Worm (Caenorhabditis elegans): ENCODE results near the gene ilys-2.

Gene ilys-2

DNA sequence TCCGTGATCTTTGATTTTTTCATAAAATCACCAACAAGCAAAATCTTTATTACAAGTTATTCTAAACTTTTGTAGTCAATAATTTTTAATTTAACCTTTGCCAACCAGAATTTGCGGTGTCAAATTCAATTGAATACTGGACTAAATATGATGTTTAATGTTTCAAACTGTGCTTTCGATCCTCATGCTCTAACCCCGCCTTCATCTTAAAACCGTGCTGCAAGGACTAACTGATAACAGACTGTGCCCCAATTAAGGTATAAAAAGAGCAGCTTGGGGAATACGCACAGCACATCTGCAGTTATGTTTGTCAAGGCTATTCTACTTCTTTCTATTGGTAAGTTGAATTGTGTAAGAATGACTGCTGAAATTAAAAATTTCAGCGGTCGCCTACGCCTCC, at the start of gene ilys-2:
Gene ilys-2 (plus strand): TSS at position 301 of the 400 bp plus-strand sequence.
- TF ChIP-seq nhr-41 (GFP tag; IDR thresholded peaks at IDR 0.05) (no peak), daf-8 (GFP tag; IDR thresholded peaks at IDR 0.05) (no peak)

- no peak for TF ChIP-seq nhr-42 (GFP tag; IDR thresholded peaks at IDR 0.05)
- TF ChIP-seq mxl-2 (GFP tag; conservative IDR thresholded peaks at IDR 0.05) = no peak
- TF ChIP-seq fos-1 (tag; optimal IDR thresholded peaks at IDR 0.05) = no peak
- no peak for TF ChIP-seq spr-3 (GFP tag; optimal IDR thresholded peaks at IDR 0.05)
- no peak for TF ChIP-seq daf-16 (GFP tag; optimal IDR thresholded peaks at IDR 0.05)
- TF ChIP-seq daf-16 (tag; optimal IDR thresholded peaks at IDR 0.05) = no peak
- no peak for TF ChIP-seq dmd-6 (GFP tag; IDR thresholded peaks at IDR 0.05)
- TF ChIP-seq nhr-41 (GFP tag; IDR thresholded peaks at IDR 0.05) = no peak
- no peak for TF ChIP-seq dpl-1 (GFP tag; optimal IDR thresholded peaks at IDR 0.05)
- TF ChIP-seq nhr-25 (tag; optimal IDR thresholded peaks at IDR 0.05; ENCODE audit: borderline replicate concordance, insufficient read depth) = no peak
- no peak for TF ChIP-seq dve-1 (tag; optimal IDR thresholded peaks at IDR 0.05; ENCODE audit: insufficient read depth)
- TF ChIP-seq dmd-9 (GFP tag; IDR thresholded peaks at IDR 0.05) = no peak
- no peak for TF ChIP-seq Y5F2A.4 (GFP tag; optimal IDR thresholded peaks at IDR 0.05)
- no peak for TF ChIP-seq attf-4 (tag; optimal IDR thresholded peaks at IDR 0.05)
- no peak for TF ChIP-seq fkh-10 (GFP tag; optimal IDR thresholded peaks at IDR 0.05)
- TF ChIP-seq T26A8.4 (GFP tag; IDR thresholded peaks at IDR 0.05) = no peak
- no peak for TF ChIP-seq nhr-6 (tag; optimal IDR thresholded peaks at IDR 0.05)
Observed at ce11 chrIV:2432693-2433092, 34.8 kb upstream of the ilys-2 start, which contains the start of gene C45G7.4. Gene C45G7.4 (plus strand): TSS chrIV:2432993.

ce11 chrIV:2434366-2434765, 33.1 kb upstream of the ilys-2 start:
- TF ChIP-seq F10B5.3 (tag; optimal IDR thresholded peaks at IDR 0.05) = no peak
- TF ChIP-seq set-16 (GFP tag; IDR thresholded peaks at IDR 0.05) = peak; percentile 68

- TF ChIP-seq zfp-3 (GFP tag; conservative IDR thresholded peaks at IDR 0.05) (no peak), spr-3 (GFP tag; optimal IDR thresholded peaks at IDR 0.05) (no peak), skn-1 (tag; optimal IDR thresholded peaks at IDR 0.05) (no peak), ZK546.5 (tag; optimal IDR thresholded peaks at IDR 0.05) (no peak), ceh-32 (tag; optimal IDR thresholded peaks at IDR 0.05; ENCODE audit: poor library complexity) (no peak), zip-2 (tag; optimal IDR thresholded peaks at IDR 0.05) (no peak), hlh-11 (tag; optimal IDR thresholded peaks at IDR 0.05) (no peak), fos-1 (tag; optimal IDR thresholded peaks at IDR 0.05) (no peak), mxl-3 (GFP tag; optimal IDR thresholded peaks at IDR 0.05) (no peak), duxl-1 (tag; optimal IDR thresholded peaks at IDR 0.05; ENCODE audit: poor library complexity) (no peak), aha-1 (tag) (no peak), spr-1 (tag; optimal IDR thresholded peaks at IDR 0.05) (no peak), aly-2 (tag; optimal IDR thresholded peaks at IDR 0.05) (no peak), Y48G9A.11 (GFP tag; IDR thresholded peaks at IDR 0.05) (no peak), lim-7 (GFP tag; IDR thresholded peaks at IDR 0.05) (no peak), sdz-12 (GFP tag; optimal IDR thresholded peaks at IDR 0.05) (no peak), gei-8 (GFP tag; optimal IDR thresholded peaks at IDR 0.05) (no peak), nhr-28 (tag; optimal IDR thresholded peaks at IDR 0.05) (no peak)
Observed at ce11 chrIV:2451233-2451632, 16.2 kb upstream of the ilys-2 start, which contains the start of gene C45G7.13. Gene C45G7.13 (minus strand): TSS chrIV:2451333.

- no peak for TF ChIP-seq fos-1 (tag; optimal IDR thresholded peaks at IDR 0.05)
- peak; percentile 91 for TF ChIP-seq aha-1 (tag)
Observed at ce11 chrIV:2451655-2452054, 15.8 kb upstream of the ilys-2 start.

Data from whole organism, L4 larva.